Worm (Caenorhabditis elegans) whole organism, L4/young adult: ENCODE results near the gene ZK813.1.

Experiments
- dao-5 ChIP-seq: sonication (generic microtip); optimal IDR thresholded peaks from 2 replicates; lab custom pipeline; 2016; ENCODE audit warnings: missing genotype, missing genetic modification characterization, moderate library complexity, missing compliant biosample characterization
- him-1 ChIP-seq: sonication (generic microtip); optimal IDR thresholded peaks from 2 replicates; lab custom pipeline; 2016; ENCODE audit warnings: missing genotype, missing genetic modification reagents, missing genetic modification characterization, missing compliant biosample characterization

DNA sequence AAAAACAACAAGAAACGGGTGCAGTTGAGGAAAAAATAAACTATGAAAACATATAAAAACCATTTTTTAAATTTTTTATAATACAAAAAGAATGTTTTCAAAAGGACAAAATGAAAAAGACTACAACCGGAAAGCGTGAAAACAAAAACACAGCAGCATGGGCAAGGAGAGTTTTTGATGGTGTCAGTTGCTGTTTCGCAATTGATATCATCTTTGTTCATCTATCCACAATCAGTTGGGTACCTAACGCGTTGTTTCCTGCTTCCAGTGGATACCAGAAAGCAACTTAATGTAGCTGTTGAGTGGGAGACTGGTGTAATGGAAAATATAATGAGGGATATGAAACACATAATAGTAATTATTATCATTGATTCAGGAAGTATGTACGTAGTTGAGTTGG lies 6.3 kb upstream of the ZK813.1 start:
- TF ChIP-seq him-1 (tag; lab: Kevin White, UChicago) (no peak), dao-5 (tag; lab: Kevin White, UChicago) (no peak)
